Fruit fly (Drosophila melanogaster): ENCODE results near the gene CheB38b.

dm6 chr2L:20795774-20796173 is 21.3 kb downstream of the CheB38b start:
- TF ChIP-seq kay (GFP tag; ENCODE audit: borderline replicate concordance): no peak
- TF ChIP-seq cnc (optimal IDR thresholded peaks at IDR 0.05): no peak
- no peak for TF ChIP-seq CG12768 (GFP tag; optimal IDR thresholded peaks at IDR 0.05)
- no peak for TF ChIP-seq tj (GFP tag; optimal IDR thresholded peaks at IDR 0.05)
- no peak for TF ChIP-seq pad (GFP tag; optimal IDR thresholded peaks at IDR 0.05)
- no peak for TF ChIP-seq CG33017 (tag; optimal IDR thresholded peaks at IDR 0.05)
